Worm (Caenorhabditis elegans) whole organism, young adult: ENCODE results near the gene C06E4.5.

Source experiments
- B0035.1 ChIP-seq: sonication (generic microtip); optimal IDR thresholded peaks from 2 replicates; lab custom pipeline; 2016; ENCODE audit warnings: missing genetic modification characterization, mild to moderate bottlenecking, missing compliant biosample characterization, missing genotype, missing genetic modification reagents
- B0336.3 ChIP-seq: fragments of 200-800 bp; sonication (Bioruptor generic); IDR thresholded peaks from 2 replicates; pipeline ENCODE4 v1.3.6; 2022; ENCODE audit warnings: missing genetic modification characterization, missing compliant biosample characterization
- D2030.7 ChIP-seq: fragments of 200-800 bp; sonication (Bioruptor generic); IDR thresholded peaks from 2 replicates; pipeline ENCODE4 v1.3.6; 2022; ENCODE audit warnings: missing genetic modification reagents, missing genetic modification characterization, missing compliant biosample characterization
- F10E7.11 ChIP-seq: sonication (generic microtip); optimal IDR thresholded peaks from 2 replicates; lab custom pipeline; 2017; ENCODE audit warnings: mild to moderate bottlenecking, missing genetic modification characterization, moderate library complexity, missing compliant biosample characterization
- K11D2.4 ChIP-seq: fragments of 200-800 bp; sonication (Bioruptor generic); IDR thresholded peaks from 2 replicates; pipeline ENCODE4 v1.3.6; 2022; ENCODE audit warnings: missing genetic modification reagents, missing genetic modification characterization, missing compliant biosample characterization
- T26A5.8 ChIP-seq: sonication (generic microtip); optimal IDR thresholded peaks from 2 replicates; lab custom pipeline; 2016; ENCODE audit warnings: missing genetic modification characterization, missing compliant biosample characterization
- Y79H2A.3 ChIP-seq: fragments of 200-800 bp; sonication (Bioruptor generic); conservative IDR thresholded peaks from 2 replicates; pipeline ENCODE4 v1.3.6; 2022; ENCODE audit warnings: missing genetic modification reagents, missing genetic modification characterization, missing compliant biosample characterization
- Y95B8A.8 ChIP-seq: fragments of 200-800 bp; sonication (Bioruptor generic); IDR thresholded peaks from 2 replicates; pipeline ENCODE4 v1.3.6; 2022; ENCODE audit warnings: missing genetic modification reagents, missing genetic modification characterization, missing compliant biosample characterization
- ama-1 ChIP-seq, 3 experiments: fragments of 150-350 bp in 1 of 3; sonication (generic microtip) in 2 of 3; optimal IDR thresholded peaks; 2 replicates each; lab custom pipeline; 2014 to 2018; ENCODE audit warnings: missing biosample characterization in 2 of 3, missing genetic modification characterization in 2 of 3, missing genetic modification reagents in 2 of 3
- aptf-2 ChIP-seq: fragments of 200-800 bp; sonication (Bioruptor generic); conservative IDR thresholded peaks from 2 replicates; pipeline ENCODE4 v1.3.6; 2022; ENCODE audit warnings: missing genetic modification reagents, missing genetic modification characterization, missing compliant biosample characterization
- attf-5 ChIP-seq: fragments of 200-800 bp; sonication (Bioruptor generic); optimal IDR thresholded peaks from 2 replicates; lab custom pipeline; 2018; ENCODE audit warnings: mild to moderate bottlenecking, missing genetic modification characterization, missing compliant biosample characterization
- attf-6 ChIP-seq: fragments of 200-800 bp; sonication (Bioruptor generic); IDR thresholded peaks from 2 replicates; pipeline ENCODE4 v1.3.6; 2022; ENCODE audit warnings: missing genetic modification reagents, missing genetic modification characterization, missing compliant biosample characterization
- bed-1 ChIP-seq: fragments of 200-800 bp; sonication (Bioruptor generic); IDR thresholded peaks from 2 replicates; pipeline ENCODE4 v1.3.6; 2022; ENCODE audit warnings: missing genetic modification reagents, missing genetic modification characterization, missing compliant biosample characterization
- ceh-40 ChIP-seq: fragments of 200-800 bp; sonication (Bioruptor generic); IDR thresholded peaks from 2 replicates; pipeline ENCODE4 v1.3.6; 2022; ENCODE audit warnings: missing genetic modification characterization, missing compliant biosample characterization
- ceh-79 ChIP-seq: sonication (generic microtip); optimal IDR thresholded peaks from 2 replicates; lab custom pipeline; 2017; ENCODE audit warnings: mild to moderate bottlenecking, missing genetic modification characterization, missing compliant biosample characterization
- ceh-91 ChIP-seq: fragments of 200-800 bp; sonication (Bioruptor generic); IDR thresholded peaks from 2 replicates; pipeline ENCODE4 v1.3.6; 2022; ENCODE audit warnings: missing genetic modification reagents, missing genetic modification characterization, missing compliant biosample characterization
- dpl-1 ChIP-seq: fragments of 150-350 bp; optimal IDR thresholded peaks from 2 replicates; lab custom pipeline; 2014; ENCODE audit warnings: missing biosample characterization, missing genetic modification reagents, missing genetic modification characterization
- efl-1 ChIP-seq: fragments of 150-350 bp; optimal IDR thresholded peaks from 2 replicates; lab custom pipeline; 2014; ENCODE audit warnings: missing biosample characterization, missing genetic modification reagents, missing genetic modification characterization
- ekl-4 ChIP-seq: fragments of 200-800 bp; sonication (Bioruptor generic); IDR thresholded peaks from 2 replicates; pipeline ENCODE4 v1.3.6; 2022; ENCODE audit warnings: missing genetic modification reagents, missing genetic modification characterization, missing compliant biosample characterization
- ets-4 ChIP-seq: fragments of 200-800 bp; sonication (Bioruptor generic); optimal IDR thresholded peaks from 2 replicates; lab custom pipeline; 2018; ENCODE audit warnings: mild to moderate bottlenecking, missing genetic modification characterization, missing compliant biosample characterization
- fkh-3 ChIP-seq: sonication (generic microtip); optimal IDR thresholded peaks from 2 replicates; lab custom pipeline; 2016; ENCODE audit warnings: mild to moderate bottlenecking, missing genetic modification characterization, missing compliant biosample characterization
- hlh-12 ChIP-seq: sonication (generic microtip); optimal IDR thresholded peaks from 2 replicates; lab custom pipeline; 2016; ENCODE audit warnings: missing genetic modification characterization, missing compliant biosample characterization
- hsf-1 ChIP-seq: fragments of 200-800 bp; sonication (Bioruptor generic); IDR thresholded peaks from 2 replicates; pipeline ENCODE4 v1.3.6; 2022; ENCODE audit warnings: missing genetic modification reagents, missing genetic modification characterization, missing compliant biosample characterization
- lag-1 ChIP-seq: fragments of 200-800 bp; sonication (Bioruptor generic); IDR thresholded peaks from 2 replicates; pipeline ENCODE4 v1.3.6; 2022; ENCODE audit warnings: missing genetic modification reagents, missing genetic modification characterization, missing compliant biosample characterization
- let-607 ChIP-seq, 2 experiments: fragments of 200-800 bp in 1 of 2; sonication (Bioruptor generic) in 1 of 2; sonication (generic microtip) in 1 of 2; optimal IDR thresholded peaks; 2 replicates each; lab custom pipeline; 2016 to 2018; ENCODE audit warnings: mild to moderate bottlenecking in 2 of 2, missing compliant biosample characterization in 2 of 2, missing genetic modification characterization in 2 of 2, moderate library complexity in 2 of 2, missing genotype in 1 of 2
- lin-35 ChIP-seq, 3 experiments: fragments of 150-350 bp in 2 of 3; sonication (generic microtip) in 1 of 3; optimal IDR thresholded peaks; 2 replicates each; lab custom pipeline; 2014 to 2018; ENCODE audit warnings: missing biosample characterization in 3 of 3, missing genetic modification characterization in 3 of 3, missing genetic modification reagents in 3 of 3
- lin-54 ChIP-seq: fragments of 200-800 bp; sonication (Bioruptor generic); optimal IDR thresholded peaks from 2 replicates; lab custom pipeline; 2018; ENCODE audit warnings: mild to moderate bottlenecking, missing genetic modification characterization, missing compliant biosample characterization
- lir-1 ChIP-seq: fragments of 200-800 bp; sonication (Bioruptor generic); conservative IDR thresholded peaks from 2 replicates; pipeline ENCODE4 v1.3.6; 2022; ENCODE audit warnings: missing genetic modification reagents, missing genetic modification characterization, missing compliant biosample characterization
- madf-10 ChIP-seq: sonication (generic microtip); optimal IDR thresholded peaks from 2 replicates; lab custom pipeline; 2016; ENCODE audit warnings: mild to moderate bottlenecking, missing genetic modification characterization, missing compliant biosample characterization
- mxl-1 ChIP-seq: sonication (generic microtip); optimal IDR thresholded peaks from 2 replicates; lab custom pipeline; 2016; ENCODE audit warnings: missing genetic modification characterization, missing compliant biosample characterization
- nfya-1 ChIP-seq: sonication (generic microtip); optimal IDR thresholded peaks from 2 replicates; lab custom pipeline; 2017; ENCODE audit warnings: antibody characterized with exemption, missing compliant biosample characterization, missing genetic modification characterization, borderline replicate concordance; ENCODE audit not compliant: insufficient read depth
- nhr-27 ChIP-seq: fragments of 200-800 bp; sonication (Bioruptor generic); optimal IDR thresholded peaks from 2 replicates; lab custom pipeline; 2018; ENCODE audit warnings: mild to moderate bottlenecking, missing genetic modification characterization, moderate library complexity, missing compliant biosample characterization
- pbrm-1 ChIP-seq: fragments of 200-800 bp; sonication (Bioruptor generic); IDR thresholded peaks from 2 replicates; pipeline ENCODE4 v1.3.6; 2022; ENCODE audit warnings: missing genetic modification reagents, missing genetic modification characterization, missing compliant biosample characterization
- rpc-1 ChIP-seq, 2 experiments: fragments of 150-350 bp in 1 of 2; sonication (generic microtip) in 1 of 2; optimal IDR thresholded peaks; 2 replicates each; lab custom pipeline; 2014 to 2018; ENCODE audit warnings: missing biosample characterization in 1 of 2, missing genetic modification characterization in 1 of 2, missing genetic modification reagents in 1 of 2, missing genotype in 1 of 2
- sea-2 ChIP-seq: fragments of 200-800 bp; sonication (Bioruptor generic); IDR thresholded peaks from 2 replicates; pipeline ENCODE4 v1.3.6; 2022; ENCODE audit warnings: missing genetic modification characterization, missing compliant biosample characterization
- snpc-1.3 ChIP-seq: sonication (generic microtip); optimal IDR thresholded peaks from 2 replicates; lab custom pipeline; 2017; ENCODE audit warnings: missing genetic modification characterization, mild to moderate bottlenecking, missing compliant biosample characterization, antibody characterized with exemption, moderate library complexity, missing genotype, missing genetic modification reagents; ENCODE audit not compliant: insufficient read depth
- snpc-3.4 ChIP-seq: sonication (generic microtip); optimal IDR thresholded peaks from 2 replicates; lab custom pipeline; 2017; ENCODE audit warnings: missing genetic modification characterization, mild to moderate bottlenecking, missing compliant biosample characterization, antibody characterized with exemption, moderate library complexity, missing genotype, missing genetic modification reagents
- snpc-4 ChIP-seq, 5 experiments: fragments of 150-350 bp in 1 of 5; sonication (generic microtip) in 4 of 5; optimal IDR thresholded peaks; 2 replicates each; lab custom pipeline; 2014 to 2018; ENCODE audit warnings: missing genetic modification characterization in 5 of 5, missing biosample characterization in 3 of 5, antibody characterized with exemption in 2 of 5, mild to moderate bottlenecking in 2 of 5, missing compliant biosample characterization in 2 of 5, missing genotype in 2 of 5, moderate library complexity in 2 of 5, missing genetic modification reagents in 1 of 5
- somi-1 ChIP-seq: fragments of 200-800 bp; sonication (Bioruptor generic); optimal IDR thresholded peaks from 2 replicates; lab custom pipeline; 2018; ENCODE audit warnings: mild to moderate bottlenecking, missing genetic modification characterization, missing compliant biosample characterization
- ztf-18 ChIP-seq: sonication (generic microtip); optimal IDR thresholded peaks from 2 replicates; lab custom pipeline; 2016; ENCODE audit warnings: missing genotype, mild to moderate bottlenecking, missing genetic modification characterization, missing compliant biosample characterization
- ztf-22 ChIP-seq: fragments of 200-800 bp; sonication (Bioruptor generic); optimal IDR thresholded peaks from 2 replicates; lab custom pipeline; 2018; ENCODE audit warnings: mild to moderate bottlenecking, missing genetic modification characterization, moderate library complexity, missing compliant biosample characterization
- ztf-28 ChIP-seq: fragments of 200-800 bp; sonication (Bioruptor generic); IDR thresholded peaks from 2 replicates; pipeline ENCODE4 v1.3.6; 2022; ENCODE audit warnings: missing genetic modification reagents, missing genetic modification characterization, missing compliant biosample characterization
- ztf-6 ChIP-seq: fragments of 200-800 bp; sonication (Bioruptor generic); IDR thresholded peaks from 2 replicates; pipeline ENCODE4 v1.3.6; 2022; ENCODE audit warnings: missing genetic modification reagents, missing genetic modification characterization, missing compliant biosample characterization

The C06E4.5 gene

ce11 chrIV:7222088-7222487 lies 32.7 kb upstream of the C06E4.5 start:
- TF ChIP-seq dpl-1 (GFP tag; lab: Kevin White, UChicago) (no peak), snpc-4 (GFP tag; optimal IDR thresholded peaks at IDR 0.05; lab: Kevin White, UChicago) (no peak), snpc-4 (tag; optimal IDR thresholded peaks at IDR 0.05; lab: Kevin White, UChicago) (no peak), fkh-3 (tag; lab: Kevin White, UChicago) (no peak), B0035.1 (tag; lab: Kevin White, UChicago) (no peak), ekl-4 (GFP tag; lab: Robert Waterston, UW) (no peak), nhr-27 (tag; lab: Kevin White, UChicago) (no peak), ceh-91 (GFP tag; lab: Robert Waterston, UW) (no peak), attf-5 (GFP tag; lab: Kevin White, UChicago) (no peak), lin-35 (GFP tag; optimal IDR thresholded peaks at IDR 0.05; lab: Kevin White, UChicago) (no peak), B0336.3 (GFP tag; lab: Robert Waterston, UW) (no peak), Y79H2A.3 (GFP tag; lab: Robert Waterston, UW) (no peak), F10E7.11 (tag; lab: Kevin White, UChicago) (no peak)
- TF ChIP-seq, all 124 proteins: peak for 0

ce11 chrIV:7227072-7227471 lies 27.7 kb upstream of the C06E4.5 start, which contains the start of gene R13A1.10:
TSS of gene R13A1.10 (minus strand) at chrIV:7227172.
- TF ChIP-seq nfya-1 (tag; lab: Kevin White, UChicago) (no peak), efl-1 (GFP tag; lab: Kevin White, UChicago) (no peak), Y95B8A.8 (GFP tag; lab: Robert Waterston, UW) (no peak), lir-1 (no peak), bed-1 (GFP tag; lab: Robert Waterston, UW) (no peak), mxl-1 (no peak), K11D2.4 (GFP tag; lab: Robert Waterston, UW) (no peak), ceh-79 (tag; lab: Kevin White, UChicago) (no peak), T26A5.8 (tag; lab: Kevin White, UChicago) (no peak), ztf-18 (tag; lab: Kevin White, UChicago) (no peak), ceh-40 (no peak)

ce11 chrIV:7228208-7228607 lies 26.6 kb upstream of the C06E4.5 start, which contains the start of gene D2024.5:
TSS of gene D2024.5 (minus strand) at chrIV:7228308.
- TF ChIP-seq rpc-1 (optimal IDR thresholded peaks at IDR 0.05; lab: Kevin White, UChicago) (no peak), rpc-1 (tag; optimal IDR thresholded peaks at IDR 0.05; lab: Kevin White, UChicago) (no peak), lag-1 (GFP tag; lab: Robert Waterston, UW) (no peak), ets-4 (GFP tag; lab: Kevin White, UChicago) (no peak), snpc-1.3 (tag; lab: Kevin White, UChicago) (no peak), D2030.7 (GFP tag; lab: Robert Waterston, UW) (no peak), ztf-28 (GFP tag; lab: Robert Waterston, UW) (no peak), lin-54 (GFP tag; lab: Kevin White, UChicago) (no peak)

ce11 chrIV:7230198-7230597 lies 24.6 kb upstream of the C06E4.5 start, which contains the start of gene cap-1:
TSS of gene cap-1 (minus strand) at chrIV:7230223.
- TF ChIP-seq let-607 (tag; optimal IDR thresholded peaks at IDR 0.05; lab: Kevin White, UChicago) (no peak), aptf-2 (GFP tag; lab: Robert Waterston, UW) (no peak), madf-10 (tag; lab: Kevin White, UChicago) (peak; percentile 8), hsf-1 (no peak), sea-2 (GFP tag; lab: Robert Waterston, UW) (no peak), attf-6 (no peak), snpc-3.4 (tag; lab: Kevin White, UChicago) (peak; percentile 52), hlh-12 (tag; lab: Kevin White, UChicago) (no peak), F10E7.11 (tag; lab: Kevin White, UChicago) (no peak), ztf-22 (no peak), ztf-18 (tag; lab: Kevin White, UChicago) (peak; percentile 32), ztf-6 (GFP tag; lab: Robert Waterston, UW) (no peak), ama-1 (optimal IDR thresholded peaks at IDR 0.05; lab: Kevin White, UChicago) (no peak), ama-1 (GFP tag; optimal IDR thresholded peaks at IDR 0.05; lab: Kevin White, UChicago) (no peak), ceh-91 (GFP tag; lab: Robert Waterston, UW) (no peak), somi-1 (GFP tag; lab: Kevin White, UChicago) (no peak), pbrm-1 (GFP tag; lab: Robert Waterston, UW) (no peak)
